Worm (Caenorhabditis elegans) whole organism, L1 larva: ENCODE data around the gene K11E4.6.

Experiments used
- aha-1 ChIP-seq: fragments of 150-350 bp; optimal IDR thresholded peaks from 2 replicates; lab custom pipeline; 2014; ENCODE audit warnings: missing biosample characterization, missing genetic modification characterization
- dpl-1 ChIP-seq, 3 experiments: fragments of 150-350 bp in 2 of 3; sonication (generic microtip) in 1 of 3; optimal IDR thresholded peaks; 2 replicates each; lab custom pipeline; 2014 to 2017; ENCODE audit warnings: missing biosample characterization in 3 of 3, missing genetic modification characterization in 3 of 3, missing genetic modification reagents in 3 of 3
- lin-13 ChIP-seq: fragments of 150-350 bp; optimal IDR thresholded peaks from 2 replicates; lab custom pipeline; 2014; ENCODE audit warnings: missing biosample characterization, missing genetic modification reagents, missing genetic modification characterization
- lin-14 ChIP-seq: fragments of 200-800 bp; sonication (Bioruptor generic); optimal IDR thresholded peaks from 2 replicates; lab custom pipeline; 2018; ENCODE audit warnings: mild to moderate bottlenecking, missing genetic modification characterization, moderate library complexity, missing compliant biosample characterization
- nhr-77 ChIP-seq: fragments of 150-350 bp; optimal IDR thresholded peaks from 2 replicates; lab custom pipeline; 2014; ENCODE audit warnings: missing biosample characterization, missing genetic modification characterization
- snpc-4 ChIP-seq: fragments of 150-350 bp; optimal IDR thresholded peaks from 2 replicates; lab custom pipeline; 2014; ENCODE audit warnings: missing biosample characterization, missing genetic modification characterization
- unc-62 ChIP-seq: fragments of 150-350 bp; optimal IDR thresholded peaks from 2 replicates; lab custom pipeline; 2014; ENCODE audit warnings: missing biosample characterization, missing genetic modification reagents, missing genetic modification characterization
- zag-1 ChIP-seq: fragments of 150-350 bp; optimal IDR thresholded peaks from 2 replicates; lab custom pipeline; 2014; ENCODE audit warnings: missing biosample characterization, missing genetic modification characterization

DNA sequence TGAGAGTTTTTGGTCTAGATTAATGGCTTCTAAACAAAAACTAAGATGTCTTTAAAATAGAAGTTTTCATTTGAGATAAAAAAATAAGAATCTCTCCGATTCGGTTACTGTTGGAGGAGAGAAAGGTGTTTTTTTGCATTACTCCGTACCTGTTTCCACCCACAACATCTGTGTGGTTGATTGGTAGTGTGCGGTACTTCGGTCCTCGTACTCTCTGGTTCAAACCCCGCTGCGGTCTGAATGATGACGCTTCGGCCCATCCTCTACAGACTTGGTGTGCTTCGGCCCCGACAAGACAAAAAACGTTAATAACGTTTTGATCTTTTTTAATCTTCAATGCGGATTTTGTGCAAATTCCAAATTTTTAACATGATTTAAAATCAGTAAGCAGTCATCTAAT lies 26.9 kb upstream of the K11E4.6 start:
- no peak for TF ChIP-seq snpc-4 (tag; lab: Kevin White, UChicago)
- no peak for TF ChIP-seq lin-14 (GFP tag; lab: Kevin White, UChicago)
- no peak for TF ChIP-seq aha-1 (tag; lab: Kevin White, UChicago)
- no peak for TF ChIP-seq lin-13 (GFP tag; lab: Kevin White, UChicago)
- no peak for TF ChIP-seq zag-1 (tag; lab: Kevin White, UChicago)
- TF ChIP-seq nhr-77 (tag; lab: Kevin White, UChicago) = no peak
- no peak for TF ChIP-seq unc-62 (GFP tag; lab: Kevin White, UChicago)
- no peak for TF ChIP-seq dpl-1 (GFP tag; optimal IDR thresholded peaks at IDR 0.05; lab: Kevin White, UChicago)
